Fruit fly (Drosophila melanogaster) whole organism: ENCODE data around the gene Septin4.

Experiments
- CG8478 ChIP-seq: fragments of >200 bp; optimal IDR thresholded peaks from 2 replicates; lab custom pipeline; 2018; ENCODE audit warnings: inconsistent platforms
- usp ChIP-seq: fragments of >200 bp; optimal IDR thresholded peaks from 2 replicates; lab custom pipeline; 2017; ENCODE audit warnings: missing biosample characterization, missing genetic modification characterization, mixed read lengths

dm6 chrX:16676653-16677052 is 18.3 kb downstream of the Septin4 start, which contains the start of gene CG13012:
- TF ChIP-seq usp (GFP tag; lab: Kevin White, UChicago) (no peak), CG8478 (no peak)
